Fruit fly (Drosophila melanogaster): ENCODE measurements around the gene CG2983.
A peak's percentile ranks its signal among the peaks of the same experiment; 100 is the strongest.

The CG2983 gene

DNA sequence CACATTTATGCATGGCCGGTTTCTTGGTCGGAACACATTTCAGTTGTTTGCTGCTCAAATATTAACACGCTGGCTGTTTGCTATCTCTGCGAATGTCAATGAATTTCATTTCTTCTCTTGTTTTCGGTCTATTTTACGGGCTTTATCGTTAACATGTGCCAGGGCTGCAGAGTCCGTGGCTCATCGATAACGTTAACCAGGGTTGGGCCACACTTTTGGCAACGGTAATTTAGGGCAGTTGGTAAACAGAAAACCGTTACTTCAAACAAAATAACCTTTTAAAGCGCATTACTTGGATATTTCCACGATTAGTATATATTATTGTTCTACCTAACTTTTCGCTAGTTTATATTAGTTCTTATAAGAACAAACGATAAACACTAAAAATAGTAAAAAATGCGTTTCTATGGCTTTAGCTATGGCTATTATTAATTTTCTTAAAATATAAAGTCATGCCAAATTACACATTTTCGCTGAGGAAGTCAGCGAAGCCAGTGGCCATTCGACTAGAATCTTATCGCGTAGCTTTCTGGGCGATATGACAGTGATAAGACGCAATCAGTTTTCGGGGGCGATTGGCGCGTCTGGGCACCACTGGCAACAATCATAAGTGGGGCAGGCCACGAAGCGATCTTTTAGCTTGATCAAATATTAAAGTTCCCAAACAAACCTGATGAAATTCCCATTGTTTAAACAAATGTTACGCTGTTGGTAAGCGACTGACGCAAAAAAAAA, 35.7 kb downstream of the CG2983 start (continued):
- TF ChIP-seq CG7839 (tag; optimal IDR thresholded peaks at IDR 0.05) (peak; percentile 51), CG2116 (GFP tag; optimal IDR thresholded peaks at IDR 0.05) (peak; percentile 60), eve (GFP tag; optimal IDR thresholded peaks at IDR 0.05) (no peak), Dref (GFP tag; IDR thresholded peaks at IDR 0.05) (peak; percentile 53), Mad (GFP tag; optimal IDR thresholded peaks at IDR 0.05) (peak; percentile 29), CG33213 (GFP tag; optimal IDR thresholded peaks at IDR 0.05) (peak; percentile 45), D19B (GFP tag; optimal IDR thresholded peaks at IDR 0.05) (peak; percentile 14), CG10366 (GFP tag; IDR thresholded peaks at IDR 0.05) (peak; percentile 35; the same call in 1 of the 2 replicates), Ada2b (GFP tag; IDR thresholded peaks at IDR 0.05) (peak; percentile 28; the same call in 1 of the 2 replicates), org-1 (GFP tag; optimal IDR thresholded peaks at IDR 0.05) (peak; percentile 48), tup (GFP tag; optimal IDR thresholded peaks at IDR 0.05) (peak; percentile 29), HLH3B (GFP tag; IDR thresholded peaks at IDR 0.05) (peak; percentile 4; the same call in 1 of the 2 replicates), CG9876 (GFP tag; optimal IDR thresholded peaks at IDR 0.05) (no peak), vvl (GFP tag; IDR thresholded peaks at IDR 0.05) (peak; percentile 45), CG11695 (GFP tag; IDR thresholded peaks at IDR 0.05) (no peak), schlank (tag; optimal IDR thresholded peaks at IDR 0.05) (peak; percentile 19), Mes4 (GFP tag; optimal IDR thresholded peaks at IDR 0.05) (peak; percentile 19), ewg (GFP tag; optimal IDR thresholded peaks at IDR 0.05) (no peak), Vsx1 (GFP tag; optimal IDR thresholded peaks at IDR 0.05) (peak; percentile 15), ase (GFP tag; IDR thresholded peaks at IDR 0.05) (no peak), CG4617 (GFP tag; optimal IDR thresholded peaks at IDR 0.05; ENCODE audit: borderline replicate concordance) (peak; percentile 47), B-H1 (GFP tag; IDR thresholded peaks at IDR 0.05) (peak; percentile 10; the same call in 1 of the 3 replicates), CG16815 (GFP tag; optimal IDR thresholded peaks at IDR 0.05) (no peak), CG2120 (GFP tag; optimal IDR thresholded peaks at IDR 0.05) (peak; percentile 63), CG1529 (GFP tag; optimal IDR thresholded peaks at IDR 0.05) (no peak), Fer2 (tag; optimal IDR thresholded peaks at IDR 0.05) (peak; percentile 13), Fer3 (tag; optimal IDR thresholded peaks at IDR 0.05) (peak; percentile 25), Hsf (GFP tag; optimal IDR thresholded peaks at IDR 0.05) (peak; percentile 49), CG11696 (GFP tag; IDR thresholded peaks at IDR 0.05) (peak; percentile 27; the same call in 1 of the 2 replicates), lbe (GFP tag; optimal IDR thresholded peaks at IDR 0.05) (peak; percentile 67), Max (GFP tag; optimal IDR thresholded peaks at IDR 0.05) (peak; percentile 25), Dll (GFP tag; IDR thresholded peaks at IDR 0.05; ENCODE audit: partially characterized antibody) (no peak), CG5953 (GFP tag; IDR thresholded peaks at IDR 0.05) (no peak), Dek (tag; optimal IDR thresholded peaks at IDR 0.05) (peak; percentile 62), CG4820 (GFP tag; optimal IDR thresholded peaks at IDR 0.05) (peak; percentile 13), Sry-β (GFP tag; optimal IDR thresholded peaks at IDR 0.05) (peak; percentile 2), MTF-1 (GFP tag; optimal IDR thresholded peaks at IDR 0.05; ENCODE audit: borderline replicate concordance) (peak; percentile 69), lilli (GFP tag; optimal IDR thresholded peaks at IDR 0.05) (peak; percentile 92), pita (GFP tag; optimal IDR thresholded peaks at IDR 0.05) (no peak), ssp (GFP tag; IDR thresholded peaks at IDR 0.05) (no peak; the same call in 1 of the 2 replicates), CG14667 (GFP tag; IDR thresholded peaks at IDR 0.05) (no peak), CG1024 (GFP tag; IDR thresholded peaks at IDR 0.05) (peak; percentile 56; the same call in 1 of the 2 replicates), BEAF-32 (GFP tag; optimal IDR thresholded peaks at IDR 0.05) (peak; percentile 42), CG12155 (GFP tag; optimal IDR thresholded peaks at IDR 0.05) (peak; percentile 33), CG1603 (tag; optimal IDR thresholded peaks at IDR 0.05) (peak; percentile 51), sisA (GFP tag; IDR thresholded peaks at IDR 0.05) (peak; percentile 25; the same call in 1 of the 2 replicates), pho (GFP tag; optimal IDR thresholded peaks at IDR 0.05) (peak; percentile 16), CHES-1-like (GFP tag; optimal IDR thresholded peaks at IDR 0.05) (peak; percentile 47), CG17361 (GFP tag; IDR thresholded peaks at IDR 0.05) (peak; percentile 49; the same call in 2 of the 3 replicates)

All from whole organism, embryonic.